Worm (Caenorhabditis elegans) whole organism, L1 larva: ENCODE data around the gene glb-33.

ENCODE experiments used
- C04F5.9 ChIP-seq: sonication (generic microtip); optimal IDR thresholded peaks from 2 replicates; lab custom pipeline; 2016; ENCODE audit warnings: missing genetic modification characterization, missing compliant biosample characterization
- alr-1 ChIP-seq: fragments of 200-800 bp; sonication (Bioruptor generic); optimal IDR thresholded peaks from 2 replicates; lab custom pipeline; 2018; ENCODE audit warnings: borderline replicate concordance, mild to moderate bottlenecking, missing genetic modification characterization, missing compliant biosample characterization
- ceh-88 ChIP-seq: fragments of 200-800 bp; sonication (Bioruptor generic); IDR thresholded peaks from 2 replicates; pipeline ENCODE4 v1.3.6; 2022; ENCODE audit warnings: missing genetic modification characterization, missing compliant biosample characterization
- ces-1 ChIP-seq: fragments of 150-350 bp; optimal IDR thresholded peaks from 2 replicates; lab custom pipeline; 2014; ENCODE audit warnings: missing biosample characterization, missing genetic modification reagents, missing genetic modification characterization
- efl-1 ChIP-seq, 4 experiments: fragments of 150-350 bp; optimal IDR thresholded peaks in 3 of 4; peaks in 1 of 4; 1 replicate in 1 of 4; 2 replicates in 3 of 4; lab custom pipeline; 2014; ENCODE audit warnings: missing biosample characterization in 2 of 4, missing genetic modification characterization in 2 of 4, missing genetic modification reagents in 2 of 4
- egl-27 ChIP-seq, 2 experiments: fragments of 150-350 bp in 1 of 2; sonication (generic microtip); optimal IDR thresholded peaks; 3 replicates each; lab custom pipeline; 2017 to 2018; ENCODE audit warnings: missing biosample characterization in 2 of 2, missing genetic modification characterization in 2 of 2, missing genetic modification reagents in 2 of 2
- elt-3 ChIP-seq, 6 experiments: fragments of 150-350 bp in 1 of 6; sonication (generic microtip); optimal IDR thresholded peaks; 2 replicates each; lab custom pipeline; 2017 to 2018; ENCODE audit warnings: missing biosample characterization in 6 of 6, missing genetic modification characterization in 6 of 6, inconsistent platforms in 1 of 6
- fkh-8 ChIP-seq: sonication (generic microtip); optimal IDR thresholded peaks from 2 replicates; lab custom pipeline; 2016; ENCODE audit warnings: mild to moderate bottlenecking, missing genetic modification characterization, missing compliant biosample characterization
- grh-1 ChIP-seq: fragments of 200-800 bp; sonication (Bioruptor generic); IDR thresholded peaks from 2 replicates; pipeline ENCODE4 v1.3.6; 2022; ENCODE audit warnings: missing genetic modification reagents, missing genetic modification characterization, missing compliant biosample characterization
- hpl-2 ChIP-seq: fragments of 150-350 bp; optimal IDR thresholded peaks from 2 replicates; lab custom pipeline; 2014; ENCODE audit warnings: missing biosample characterization, missing genetic modification reagents, missing genetic modification characterization
- irx-1 ChIP-seq: sonication (generic microtip); optimal IDR thresholded peaks from 2 replicates; lab custom pipeline; 2016; ENCODE audit warnings: missing genetic modification characterization, missing compliant biosample characterization
- jun-1 ChIP-seq: fragments of 150-350 bp; optimal IDR thresholded peaks from 2 replicates; lab custom pipeline; 2014; ENCODE audit warnings: missing biosample characterization, missing genetic modification reagents, missing genetic modification characterization
- lin-13 ChIP-seq: fragments of 150-350 bp; optimal IDR thresholded peaks from 2 replicates; lab custom pipeline; 2014; ENCODE audit warnings: missing biosample characterization, missing genetic modification reagents, missing genetic modification characterization
- lin-14 ChIP-seq: fragments of 200-800 bp; sonication (Bioruptor generic); optimal IDR thresholded peaks from 2 replicates; lab custom pipeline; 2018; ENCODE audit warnings: mild to moderate bottlenecking, missing genetic modification characterization, moderate library complexity, missing compliant biosample characterization
- lin-35 ChIP-seq, 2 experiments: fragments of 150-350 bp; optimal IDR thresholded peaks; 2 replicates each; lab custom pipeline; 2014; ENCODE audit warnings: missing biosample characterization in 2 of 2, missing genetic modification characterization in 2 of 2, missing genetic modification reagents in 2 of 2
- mef-2 ChIP-seq: fragments of 150-350 bp; optimal IDR thresholded peaks from 2 replicates; lab custom pipeline; 2014; ENCODE audit warnings: missing biosample characterization, missing genetic modification characterization
- mep-1 ChIP-seq: fragments of 150-350 bp; optimal IDR thresholded peaks from 2 replicates; lab custom pipeline; 2014; ENCODE audit warnings: missing biosample characterization, missing genetic modification characterization
- nhr-12 ChIP-seq: sonication (generic microtip); optimal IDR thresholded peaks from 2 replicates; lab custom pipeline; 2017; ENCODE audit warnings: missing biosample characterization, missing genetic modification characterization
- nhr-19 ChIP-seq: fragments of 200-800 bp; sonication (Bioruptor generic); conservative IDR thresholded peaks from 2 replicates; pipeline ENCODE4 v1.3.6; 2022; ENCODE audit warnings: missing genetic modification characterization, missing compliant biosample characterization
- nhr-20 ChIP-seq: sonication (generic microtip); optimal IDR thresholded peaks from 2 replicates; lab custom pipeline; 2016; ENCODE audit warnings: mild to moderate bottlenecking, missing genetic modification characterization, missing compliant biosample characterization
- nhr-28 ChIP-seq: fragments of 150-350 bp; optimal IDR thresholded peaks from 2 replicates; lab custom pipeline; 2014; ENCODE audit warnings: missing biosample characterization, missing genetic modification characterization
- nhr-77 ChIP-seq: fragments of 150-350 bp; optimal IDR thresholded peaks from 2 replicates; lab custom pipeline; 2014; ENCODE audit warnings: missing biosample characterization, missing genetic modification characterization
- nhr-84 ChIP-seq: sonication (generic microtip); optimal IDR thresholded peaks from 2 replicates; lab custom pipeline; 2017; ENCODE audit warnings: missing biosample characterization, missing genetic modification characterization
- nhr-85 ChIP-seq: sonication (generic microtip); peaks from one replicate; lab custom pipeline; 2016; ENCODE audit warnings: missing genetic modification characterization, inconsistent platforms, missing compliant biosample characterization
- pax-3 ChIP-seq: fragments of 200-800 bp; sonication (Bioruptor generic); optimal IDR thresholded peaks from 2 replicates; lab custom pipeline; 2018; ENCODE audit warnings: mild to moderate bottlenecking, missing genetic modification characterization, moderate library complexity, missing compliant biosample characterization
- snpc-4 ChIP-seq: fragments of 150-350 bp; optimal IDR thresholded peaks from 2 replicates; lab custom pipeline; 2014; ENCODE audit warnings: missing biosample characterization, missing genetic modification characterization
- sox-4 ChIP-seq: sonication (generic microtip); optimal IDR thresholded peaks from 2 replicates; lab custom pipeline; 2016; ENCODE audit warnings: missing genetic modification characterization, missing compliant biosample characterization
- swsn-7 ChIP-seq: sonication (generic microtip); optimal IDR thresholded peaks from 2 replicates; lab custom pipeline; 2016; ENCODE audit warnings: missing genetic modification characterization, missing compliant biosample characterization
- tbx-2 ChIP-seq: sonication (generic microtip); optimal IDR thresholded peaks from 2 replicates; lab custom pipeline; 2016; ENCODE audit warnings: missing genetic modification characterization, missing compliant biosample characterization
- unc-62 ChIP-seq: fragments of 150-350 bp; optimal IDR thresholded peaks from 2 replicates; lab custom pipeline; 2014; ENCODE audit warnings: missing biosample characterization, missing genetic modification reagents, missing genetic modification characterization
- xbp-1 ChIP-seq: sonication (generic microtip); optimal IDR thresholded peaks from 2 replicates; lab custom pipeline; 2016; ENCODE audit warnings: missing genetic modification characterization, missing compliant biosample characterization
- zip-4 ChIP-seq: fragments of 200-800 bp; sonication (Bioruptor generic); optimal IDR thresholded peaks from 2 replicates; lab custom pipeline; 2018; ENCODE audit warnings: mild to moderate bottlenecking, missing genetic modification characterization, moderate library complexity, missing compliant biosample characterization

Gene glb-33

ce11 chrV:1342712-1343111 is 9.2 kb upstream of the glb-33 start:
- TF ChIP-seq unc-62 (no peak), lin-14 (peak; percentile 72), fkh-8 (tag; lab: Kevin White, UChicago) (no peak)
- TF ChIP-seq, all 84 proteins: peak for 1

DNA sequence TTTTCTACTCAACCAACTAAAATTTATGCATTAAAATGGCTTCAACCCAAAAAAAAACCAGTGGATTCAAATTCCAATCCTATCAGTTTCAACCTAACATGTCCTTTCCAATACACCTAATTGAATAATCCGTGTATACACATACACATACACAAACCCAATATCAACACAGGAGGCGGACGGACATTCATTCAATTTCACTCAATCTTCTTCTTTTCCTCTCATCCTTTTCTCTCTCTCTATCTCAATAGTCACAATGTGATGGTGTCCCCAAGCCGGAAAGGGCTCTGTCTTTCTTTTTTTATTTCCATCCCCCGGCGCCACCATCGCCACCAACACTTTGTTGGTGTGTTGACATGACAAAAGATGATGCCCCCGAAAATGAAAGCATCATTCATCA is 2.1 kb upstream of the glb-33 start:
- TF ChIP-seq jun-1 (tag; lab: Kevin White, UChicago) (no peak), lin-14 (peak; percentile 90), hpl-2 (GFP tag; lab: Kevin White, UChicago) (no peak), nhr-84 (tag; lab: Kevin White, UChicago) (no peak), ces-1 (GFP tag; lab: Kevin White, UChicago) (peak; percentile 32)

DNA sequence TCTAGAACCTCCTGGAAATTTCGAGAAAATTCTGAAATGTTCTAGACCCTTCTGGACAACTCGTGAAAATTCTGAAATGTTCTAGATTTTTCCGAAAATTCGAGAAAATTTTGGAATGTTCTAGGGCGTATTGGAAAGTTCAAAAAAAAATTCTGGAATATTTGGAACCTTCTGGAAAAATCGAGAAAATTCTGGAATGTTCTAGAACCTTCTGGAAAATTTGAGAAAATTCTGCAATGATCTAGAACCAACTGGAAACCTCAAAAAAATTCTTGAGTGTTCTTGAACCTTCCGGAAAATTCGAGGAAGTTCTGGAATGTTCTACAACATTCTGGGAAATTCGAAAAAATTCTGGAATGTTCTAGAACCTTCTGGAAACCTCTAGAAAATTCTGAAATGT is 395 bp downstream of the glb-33 start:
- TF ChIP-seq nhr-77 (no peak), nhr-85 (tag; lab: Kevin White, UChicago) (no peak), nhr-20 (tag; lab: Kevin White, UChicago) (no peak), sox-4 (tag; lab: Kevin White, UChicago) (no peak), C04F5.9 (tag; lab: Kevin White, UChicago) (no peak), swsn-7 (tag; lab: Kevin White, UChicago) (no peak), nhr-19 (GFP tag; lab: Robert Waterston, UW) (no peak), irx-1 (tag; lab: Kevin White, UChicago) (no peak), lin-35 (GFP tag; optimal IDR thresholded peaks at IDR 0.05; lab: Kevin White, UChicago) (no peak), alr-1 (tag; lab: Kevin White, UChicago) (no peak), grh-1 (GFP tag; lab: Robert Waterston, UW) (no peak), zip-4 (GFP tag; lab: Kevin White, UChicago) (no peak), elt-3 (tag; optimal IDR thresholded peaks at IDR 0.05; lab: Kevin White, UChicago) (no peak), efl-1 (optimal IDR thresholded peaks at IDR 0.05; lab: Kevin White, UChicago) (no peak), efl-1 (GFP tag; optimal IDR thresholded peaks at IDR 0.05 in 1 of 2; lab: Kevin White, UChicago) (no peak), pax-3 (tag; lab: Kevin White, UChicago) (no peak), nhr-84 (tag; lab: Kevin White, UChicago) (no peak)

DNA sequence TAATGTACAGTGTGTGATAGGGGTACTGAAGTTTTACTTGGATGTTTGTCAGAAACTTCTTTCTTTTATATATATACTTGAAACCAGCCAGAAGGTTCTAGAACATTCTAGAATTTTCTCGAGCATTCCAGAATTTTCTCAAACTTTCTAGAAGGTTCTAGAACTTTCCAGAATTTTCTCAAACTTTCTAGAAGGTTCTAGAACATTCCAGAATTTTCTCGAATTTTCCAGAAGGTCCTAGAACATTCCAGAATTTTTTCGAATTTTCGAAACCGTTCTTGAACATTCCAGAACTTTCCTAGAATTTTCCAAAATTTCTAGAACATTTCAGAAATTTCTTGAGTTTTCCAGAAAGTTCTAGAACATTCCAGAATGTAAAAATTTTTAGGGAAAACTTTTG is 3.4 kb downstream of the glb-33 start:
- TF ChIP-seq xbp-1 (no peak), hpl-2 (GFP tag; lab: Kevin White, UChicago) (no peak), nhr-12 (no peak), ceh-88 (GFP tag; lab: Robert Waterston, UW) (no peak), mef-2 (tag; lab: Kevin White, UChicago) (no peak), nhr-28 (tag; lab: Kevin White, UChicago) (no peak), jun-1 (tag; lab: Kevin White, UChicago) (no peak)

DNA sequence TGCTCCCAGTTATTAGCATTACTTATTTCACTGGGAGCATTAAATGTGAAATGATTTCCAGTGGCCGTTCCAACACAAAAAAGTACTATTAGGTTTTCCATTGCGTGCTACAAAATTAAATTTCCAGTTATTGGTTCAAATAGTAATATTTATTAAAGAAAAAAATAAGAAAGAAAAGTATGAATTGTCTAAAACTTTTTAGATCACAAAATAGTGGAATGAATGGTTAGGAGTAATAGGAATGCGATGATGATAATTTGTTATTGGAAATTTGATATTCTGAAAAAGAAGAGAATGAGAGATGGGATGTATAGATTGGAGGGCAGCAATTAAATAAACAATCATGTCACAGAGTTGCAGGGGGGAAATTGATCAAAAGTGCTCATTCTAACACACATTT is 6.1 kb downstream of the glb-33 start, which contains the start of gene Y75B7AL.2:
Y75B7AL.2 (minus strand) TSS at position 101 of the 400 bp plus-strand sequence.
- TF ChIP-seq egl-27 (tag; optimal IDR thresholded peaks at IDR 0.05; lab: Kevin White, UChicago) (no peak), lin-13 (no peak)

DNA sequence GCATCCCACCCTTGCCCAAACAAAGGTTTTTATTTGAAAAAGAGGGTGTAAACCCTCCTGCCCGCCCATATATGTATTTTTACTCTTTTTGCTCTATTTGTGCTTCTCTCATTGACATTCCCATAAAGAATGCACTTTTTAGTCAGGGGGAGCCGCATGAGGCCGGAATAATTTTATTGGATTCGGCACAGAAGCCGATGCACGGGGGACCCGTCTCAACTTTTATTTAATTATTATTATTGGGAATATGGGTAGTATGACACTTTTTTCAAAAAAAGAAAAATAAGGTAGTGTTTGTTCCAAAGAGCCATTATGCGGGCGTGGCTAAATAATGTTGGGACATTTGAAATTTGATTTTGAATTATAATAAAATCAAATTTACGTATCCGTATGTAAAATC is 10.1 kb downstream of the glb-33 start:
- TF ChIP-seq nhr-77, result no peak
- TF ChIP-seq snpc-4 (tag; lab: Kevin White, UChicago), result no peak
- no peak for TF ChIP-seq sox-4 (tag; lab: Kevin White, UChicago)
- no peak for TF ChIP-seq tbx-2 (tag; lab: Kevin White, UChicago)
- TF ChIP-seq lin-14, result peak; percentile 46
- TF ChIP-seq mep-1 (tag; lab: Kevin White, UChicago), result no peak
